Worm (Caenorhabditis elegans): ENCODE data around the gene F36H5.18.

Gene F36H5.18

ce11 chrII:1786209-1786608 lies 26.5 kb downstream of the F36H5.18 start, which contains the start of gene C08F1.10:
TSS of gene C08F1.10 (minus strand) at chrII:1786309.
- no peak for TF ChIP-seq fos-1 (tag; optimal IDR thresholded peaks at IDR 0.05)
- TF ChIP-seq elt-2 (tag; optimal IDR thresholded peaks at IDR 0.05): no peak
- no peak for TF ChIP-seq nhr-67 (tag; optimal IDR thresholded peaks at IDR 0.05)
- TF ChIP-seq lin-15B (tag; optimal IDR thresholded peaks at IDR 0.05): no peak
- no peak for TF ChIP-seq skn-1 (tag; optimal IDR thresholded peaks at IDR 0.05)
- no peak for TF ChIP-seq egl-27 (tag; optimal IDR thresholded peaks at IDR 0.05)
- no peak for TF ChIP-seq tbx-2 (tag; optimal IDR thresholded peaks at IDR 0.05)
- TF ChIP-seq daf-12 (tag; optimal IDR thresholded peaks at IDR 0.05): no peak
- TF ChIP-seq ama-1 (optimal IDR thresholded peaks at IDR 0.05): no peak
- no peak for TF ChIP-seq lsy-12 (tag; optimal IDR thresholded peaks at IDR 0.05)
- TF ChIP-seq nhr-76 (tag; optimal IDR thresholded peaks at IDR 0.05): no peak
- TF ChIP-seq ceh-82 (tag; optimal IDR thresholded peaks at IDR 0.05): no peak
- no peak for TF ChIP-seq aly-2 (tag; optimal IDR thresholded peaks at IDR 0.05)
- no peak for TF ChIP-seq nhr-11 (tag; optimal IDR thresholded peaks at IDR 0.05)
- no peak for TF ChIP-seq unc-39 (tag; optimal IDR thresholded peaks at IDR 0.05)
- TF ChIP-seq nfya-1 (tag; optimal IDR thresholded peaks at IDR 0.05; ENCODE audit: insufficient read depth): no peak

- no peak for TF ChIP-seq nhr-28 (tag; optimal IDR thresholded peaks at IDR 0.05)
- TF ChIP-seq zag-1 (tag; optimal IDR thresholded peaks at IDR 0.05): no peak
- no peak for TF ChIP-seq skn-1 (tag; optimal IDR thresholded peaks at IDR 0.05)
- TF ChIP-seq elt-2 (tag; optimal IDR thresholded peaks at IDR 0.05): no peak
- no peak for TF ChIP-seq elt-3 (tag; optimal IDR thresholded peaks at IDR 0.05)
- TF ChIP-seq nhr-43 (tag; optimal IDR thresholded peaks at IDR 0.05; ENCODE audit: poor library complexity, severe bottlenecking): no peak
- TF ChIP-seq nfya-1 (tag; optimal IDR thresholded peaks at IDR 0.05; ENCODE audit: insufficient read depth): no peak
- no peak for TF ChIP-seq ceh-82 (tag; optimal IDR thresholded peaks at IDR 0.05)
- no peak for TF ChIP-seq elt-1 (tag; optimal IDR thresholded peaks at IDR 0.05)
- TF ChIP-seq ceh-9 (tag; optimal IDR thresholded peaks at IDR 0.05): no peak
- no peak for TF ChIP-seq mdl-1 (tag; optimal IDR thresholded peaks at IDR 0.05)
- TF ChIP-seq nhr-76 (tag; optimal IDR thresholded peaks at IDR 0.05): no peak
- no peak for TF ChIP-seq nhr-237 (tag; optimal IDR thresholded peaks at IDR 0.05)
- TF ChIP-seq egl-27 (tag; optimal IDR thresholded peaks at IDR 0.05): no peak
Measured at ce11 chrII:1787208-1787607, 27.5 kb downstream of the F36H5.18 start.

- TF ChIP-seq elt-1 (tag; optimal IDR thresholded peaks at IDR 0.05) (no peak), nhr-237 (tag; optimal IDR thresholded peaks at IDR 0.05) (no peak), ceh-28 (tag; optimal IDR thresholded peaks at IDR 0.05) (no peak), ztf-4 (tag; optimal IDR thresholded peaks at IDR 0.05) (no peak), nhr-76 (tag; optimal IDR thresholded peaks at IDR 0.05) (no peak), jun-1 (tag; optimal IDR thresholded peaks at IDR 0.05) (no peak), lin-39 (tag; optimal IDR thresholded peaks at IDR 0.05) (no peak), elt-2 (tag; optimal IDR thresholded peaks at IDR 0.05) (no peak), snpc-4 (tag; optimal IDR thresholded peaks at IDR 0.05) (no peak), egl-27 (tag; optimal IDR thresholded peaks at IDR 0.05) (no peak), lsy-12 (tag; optimal IDR thresholded peaks at IDR 0.05) (no peak), elt-3 (tag; optimal IDR thresholded peaks at IDR 0.05) (no peak), nhr-67 (tag; optimal IDR thresholded peaks at IDR 0.05) (no peak), nhr-23 (tag; optimal IDR thresholded peaks at IDR 0.05) (no peak)
Measured at ce11 chrII:1788087-1788486, 28.4 kb downstream of the F36H5.18 start, which contains the start of the genes C08F1.6 and fbxb-13. TSS of gene C08F1.6 (minus strand) at chrII:1788187. TSS of gene fbxb-13 (plus strand) at chrII:1788277.

- TF ChIP-seq ceh-16 (tag; optimal IDR thresholded peaks at IDR 0.05) (no peak), fkh-2 (tag; optimal IDR thresholded peaks at IDR 0.05) (no peak), hmg-11 (tag; optimal IDR thresholded peaks at IDR 0.05) (no peak), nhr-25 (tag; optimal IDR thresholded peaks at IDR 0.05) (no peak), egl-27 (tag; optimal IDR thresholded peaks at IDR 0.05) (no peak), lin-39 (tag; optimal IDR thresholded peaks at IDR 0.05) (no peak), sea-2 (GFP tag; optimal IDR thresholded peaks at IDR 0.05) (no peak), mdl-1 (tag; optimal IDR thresholded peaks at IDR 0.05) (no peak)
Measured at ce11 chrII:1806358-1806757, 46.7 kb downstream of the F36H5.18 start, which contains the start of gene C08F1.12. TSS of gene C08F1.12 (minus strand) at chrII:1806458.

- no peak for TF ChIP-seq nhr-43 (tag; optimal IDR thresholded peaks at IDR 0.05; ENCODE audit: poor library complexity, severe bottlenecking)
Measured at ce11 chrII:1808217-1808616, 48.5 kb downstream of the F36H5.18 start, which contains the start of gene C08F1.8. TSS of gene C08F1.8 (minus strand) at chrII:1808317.
